Worm (Caenorhabditis elegans) whole organism, young adult: Measurements from ENCODE around the gene T02C12.5.

ENCODE experiments used
- B0336.3 ChIP-seq: fragments of 200-800 bp; sonication (Bioruptor generic); IDR thresholded peaks from 2 replicates; pipeline ENCODE4 v1.3.6; 2022; ENCODE audit warnings: missing genetic modification characterization, missing compliant biosample characterization
- C06A6.2 ChIP-seq: fragments of 200-800 bp; sonication (Bioruptor generic); conservative IDR thresholded peaks from 2 replicates; pipeline ENCODE4 v1.3.6; 2022; ENCODE audit warnings: missing genetic modification characterization, missing compliant biosample characterization
- F23B12.7 ChIP-seq: sonication (generic microtip); optimal IDR thresholded peaks from 2 replicates; lab custom pipeline; 2017; ENCODE audit warnings: missing genetic modification characterization, mild to moderate bottlenecking, missing compliant biosample characterization, antibody characterized with exemption, moderate library complexity; ENCODE audit not compliant: insufficient read depth
- K11D2.4 ChIP-seq: fragments of 200-800 bp; sonication (Bioruptor generic); IDR thresholded peaks from 2 replicates; pipeline ENCODE4 v1.3.6; 2022; ENCODE audit warnings: missing genetic modification reagents, missing genetic modification characterization, missing compliant biosample characterization
- K12H6.12 ChIP-seq: fragments of 200-800 bp; sonication (Bioruptor generic); optimal IDR thresholded peaks from 2 replicates; lab custom pipeline; 2018; ENCODE audit warnings: mild to moderate bottlenecking, missing genetic modification characterization, missing compliant biosample characterization
- Y53F4B.3 ChIP-seq: fragments of 200-800 bp; sonication (Bioruptor generic); IDR thresholded peaks from 2 replicates; pipeline ENCODE4 v1.3.6; 2022; ENCODE audit warnings: missing genetic modification reagents, missing genetic modification characterization, missing compliant biosample characterization
- Y67H2A.10 ChIP-seq: fragments of 200-800 bp; sonication (Bioruptor generic); conservative IDR thresholded peaks from 2 replicates; pipeline ENCODE4 v1.3.6; 2022; ENCODE audit warnings: missing genetic modification reagents, missing genetic modification characterization, missing compliant biosample characterization
- ama-1 ChIP-seq, 3 experiments: fragments of 150-350 bp in 1 of 3; sonication (generic microtip) in 2 of 3; optimal IDR thresholded peaks; 2 replicates each; lab custom pipeline; 2014 to 2018; ENCODE audit warnings: missing biosample characterization in 2 of 3, missing genetic modification characterization in 2 of 3, missing genetic modification reagents in 2 of 3
- atf-7 ChIP-seq: sonication (generic microtip); optimal IDR thresholded peaks from 2 replicates; lab custom pipeline; 2017; ENCODE audit warnings: mild to moderate bottlenecking, missing genetic modification characterization, missing compliant biosample characterization
- bed-1 ChIP-seq: fragments of 200-800 bp; sonication (Bioruptor generic); IDR thresholded peaks from 2 replicates; pipeline ENCODE4 v1.3.6; 2022; ENCODE audit warnings: missing genetic modification reagents, missing genetic modification characterization, missing compliant biosample characterization
- cebp-1 ChIP-seq, 2 experiments: fragments of 200-800 bp in 1 of 2; sonication (Bioruptor generic) in 1 of 2; sonication (generic microtip) in 1 of 2; IDR thresholded peaks in 1 of 2; optimal IDR thresholded peaks in 1 of 2; 2 replicates each; pipeline versions ENCODE4 v1.3.6 to Lab custom; 2017 to 2022; ENCODE audit warnings: missing compliant biosample characterization in 2 of 2, missing genetic modification characterization in 2 of 2, mild to moderate bottlenecking in 1 of 2, missing genetic modification reagents in 1 of 2, moderate library complexity in 1 of 2
- ceh-91 ChIP-seq: fragments of 200-800 bp; sonication (Bioruptor generic); IDR thresholded peaks from 2 replicates; pipeline ENCODE4 v1.3.6; 2022; ENCODE audit warnings: missing genetic modification reagents, missing genetic modification characterization, missing compliant biosample characterization
- chd-7 ChIP-seq: sonication (generic microtip); optimal IDR thresholded peaks from 2 replicates; lab custom pipeline; 2016; ENCODE audit warnings: mild to moderate bottlenecking, missing genetic modification characterization, moderate library complexity, missing compliant biosample characterization
- dox-1 ChIP-seq: fragments of 200-800 bp; sonication (Bioruptor generic); IDR thresholded peaks from 2 replicates; pipeline ENCODE4 v1.3.6; 2022; ENCODE audit warnings: missing genetic modification reagents, missing genetic modification characterization, missing compliant biosample characterization
- dpff-1 ChIP-seq: sonication (generic microtip); optimal IDR thresholded peaks from 2 replicates; lab custom pipeline; 2017; ENCODE audit warnings: mild to moderate bottlenecking, missing genetic modification characterization, missing compliant biosample characterization
- efl-1 ChIP-seq: fragments of 150-350 bp; optimal IDR thresholded peaks from 2 replicates; lab custom pipeline; 2014; ENCODE audit warnings: missing biosample characterization, missing genetic modification reagents, missing genetic modification characterization
- egl-18 ChIP-seq: fragments of 200-800 bp; sonication (Bioruptor generic); IDR thresholded peaks from 2 replicates; pipeline ENCODE4 v1.3.6; 2022; ENCODE audit warnings: missing genetic modification reagents, missing genetic modification characterization, missing compliant biosample characterization
- ekl-4 ChIP-seq: fragments of 200-800 bp; sonication (Bioruptor generic); IDR thresholded peaks from 2 replicates; pipeline ENCODE4 v1.3.6; 2022; ENCODE audit warnings: missing genetic modification reagents, missing genetic modification characterization, missing compliant biosample characterization
- hlh-12 ChIP-seq: sonication (generic microtip); optimal IDR thresholded peaks from 2 replicates; lab custom pipeline; 2016; ENCODE audit warnings: missing genetic modification characterization, missing compliant biosample characterization
- hmg-1.2 ChIP-seq: fragments of 200-800 bp; sonication (Bioruptor generic); IDR thresholded peaks from 2 replicates; pipeline ENCODE4 v1.3.6; 2022; ENCODE audit warnings: missing genetic modification reagents, missing genetic modification characterization, missing compliant biosample characterization
- hrde-1 ChIP-seq: sonication (generic microtip); optimal IDR thresholded peaks from 2 replicates; lab custom pipeline; 2016; ENCODE audit warnings: missing genetic modification characterization, mild to moderate bottlenecking, missing compliant biosample characterization, moderate library complexity, missing genotype, missing genetic modification reagents, borderline replicate concordance
- let-607 ChIP-seq, 2 experiments: fragments of 200-800 bp in 1 of 2; sonication (Bioruptor generic) in 1 of 2; sonication (generic microtip) in 1 of 2; optimal IDR thresholded peaks; 2 replicates each; lab custom pipeline; 2016 to 2018; ENCODE audit warnings: mild to moderate bottlenecking in 2 of 2, missing compliant biosample characterization in 2 of 2, missing genetic modification characterization in 2 of 2, moderate library complexity in 2 of 2, missing genotype in 1 of 2
- lin-26 ChIP-seq: fragments of 200-800 bp; sonication (Bioruptor generic); IDR thresholded peaks from 2 replicates; pipeline ENCODE4 v1.3.6; 2022; ENCODE audit warnings: missing genetic modification reagents, missing genetic modification characterization, missing compliant biosample characterization
- lin-35 ChIP-seq, 3 experiments: fragments of 150-350 bp in 2 of 3; sonication (generic microtip) in 1 of 3; optimal IDR thresholded peaks; 2 replicates each; lab custom pipeline; 2014 to 2018; ENCODE audit warnings: missing biosample characterization in 3 of 3, missing genetic modification characterization in 3 of 3, missing genetic modification reagents in 3 of 3
- lin-40 ChIP-seq: sonication (generic microtip); optimal IDR thresholded peaks from 2 replicates; lab custom pipeline; 2016; ENCODE audit warnings: missing genetic modification characterization, mild to moderate bottlenecking, missing compliant biosample characterization, missing genotype, missing genetic modification reagents
- lin-54 ChIP-seq: fragments of 200-800 bp; sonication (Bioruptor generic); optimal IDR thresholded peaks from 2 replicates; lab custom pipeline; 2018; ENCODE audit warnings: mild to moderate bottlenecking, missing genetic modification characterization, missing compliant biosample characterization
- madf-10 ChIP-seq: sonication (generic microtip); optimal IDR thresholded peaks from 2 replicates; lab custom pipeline; 2016; ENCODE audit warnings: mild to moderate bottlenecking, missing genetic modification characterization, missing compliant biosample characterization
- madf-3 ChIP-seq: fragments of 200-800 bp; sonication (Bioruptor generic); IDR thresholded peaks from 2 replicates; pipeline ENCODE4 v1.3.6; 2022; ENCODE audit warnings: missing genetic modification reagents, missing genetic modification characterization, missing compliant biosample characterization
- madf-6 ChIP-seq: fragments of 200-800 bp; sonication (Bioruptor generic); IDR thresholded peaks from 2 replicates; pipeline ENCODE4 v1.3.6; 2022; ENCODE audit warnings: missing genetic modification reagents, missing genetic modification characterization, missing compliant biosample characterization
- mel-28 ChIP-seq: sonication (generic microtip); optimal IDR thresholded peaks from 2 replicates; lab custom pipeline; 2016; ENCODE audit warnings: borderline replicate concordance, mild to moderate bottlenecking, missing genetic modification characterization, missing compliant biosample characterization
- nfyb-1 ChIP-seq: fragments of 200-800 bp; sonication (Bioruptor generic); IDR thresholded peaks from 2 replicates; pipeline ENCODE4 v1.3.6; 2022; ENCODE audit warnings: missing genetic modification reagents, missing genetic modification characterization, missing compliant biosample characterization
- nhr-120 ChIP-seq: fragments of 200-800 bp; sonication (Bioruptor generic); IDR thresholded peaks from 2 replicates; pipeline ENCODE4 v1.3.6; 2022; ENCODE audit warnings: missing genetic modification characterization, missing compliant biosample characterization
- nhr-179 ChIP-seq: sonication (generic microtip); optimal IDR thresholded peaks from 2 replicates; lab custom pipeline; 2016; ENCODE audit warnings: mild to moderate bottlenecking, missing genetic modification characterization, missing compliant biosample characterization
- nhr-80 ChIP-seq: sonication (generic microtip); optimal IDR thresholded peaks from 2 replicates; lab custom pipeline; 2016; ENCODE audit warnings: missing genetic modification characterization, missing compliant biosample characterization
- pbrm-1 ChIP-seq: fragments of 200-800 bp; sonication (Bioruptor generic); IDR thresholded peaks from 2 replicates; pipeline ENCODE4 v1.3.6; 2022; ENCODE audit warnings: missing genetic modification reagents, missing genetic modification characterization, missing compliant biosample characterization
- repo-1 ChIP-seq: sonication (generic microtip); optimal IDR thresholded peaks from 2 replicates; lab custom pipeline; 2017; ENCODE audit warnings: mild to moderate bottlenecking, missing genetic modification characterization, missing compliant biosample characterization
- snpc-1.3 ChIP-seq: sonication (generic microtip); optimal IDR thresholded peaks from 2 replicates; lab custom pipeline; 2017; ENCODE audit warnings: missing genetic modification characterization, mild to moderate bottlenecking, missing compliant biosample characterization, antibody characterized with exemption, moderate library complexity, missing genotype, missing genetic modification reagents; ENCODE audit not compliant: insufficient read depth
- snpc-4 ChIP-seq, 5 experiments: fragments of 150-350 bp in 1 of 5; sonication (generic microtip) in 4 of 5; optimal IDR thresholded peaks; 2 replicates each; lab custom pipeline; 2014 to 2018; ENCODE audit warnings: missing genetic modification characterization in 5 of 5, missing biosample characterization in 3 of 5, antibody characterized with exemption in 2 of 5, mild to moderate bottlenecking in 2 of 5, missing compliant biosample characterization in 2 of 5, missing genotype in 2 of 5, moderate library complexity in 2 of 5, missing genetic modification reagents in 1 of 5
- somi-1 ChIP-seq: fragments of 200-800 bp; sonication (Bioruptor generic); optimal IDR thresholded peaks from 2 replicates; lab custom pipeline; 2018; ENCODE audit warnings: mild to moderate bottlenecking, missing genetic modification characterization, missing compliant biosample characterization
- tbp1 ChIP-seq: fragments of 200-800 bp; sonication (Bioruptor generic); optimal IDR thresholded peaks from 2 replicates; lab custom pipeline; 2018; ENCODE audit warnings: mild to moderate bottlenecking, missing genetic modification characterization, missing compliant biosample characterization
- zfh-2 ChIP-seq: fragments of 200-800 bp; sonication (Bioruptor generic); conservative IDR thresholded peaks from 2 replicates; pipeline ENCODE4 v1.3.6; 2022; ENCODE audit warnings: missing genetic modification reagents, missing genetic modification characterization, missing compliant biosample characterization
- ztf-18 ChIP-seq: sonication (generic microtip); optimal IDR thresholded peaks from 2 replicates; lab custom pipeline; 2016; ENCODE audit warnings: missing genotype, mild to moderate bottlenecking, missing genetic modification characterization, missing compliant biosample characterization
- ztf-28 ChIP-seq: fragments of 200-800 bp; sonication (Bioruptor generic); IDR thresholded peaks from 2 replicates; pipeline ENCODE4 v1.3.6; 2022; ENCODE audit warnings: missing genetic modification reagents, missing genetic modification characterization, missing compliant biosample characterization
- ztf-6 ChIP-seq: fragments of 200-800 bp; sonication (Bioruptor generic); IDR thresholded peaks from 2 replicates; pipeline ENCODE4 v1.3.6; 2022; ENCODE audit warnings: missing genetic modification reagents, missing genetic modification characterization, missing compliant biosample characterization

T02C12.5 gene

ce11 chrIII:3979980-3980631, 47.9 kb downstream of the T02C12.5 start:
- TF ChIP-seq hlh-12 (tag; lab: Kevin White, UChicago): no peak
- TF ChIP-seq Y53F4B.3 (GFP tag; lab: Robert Waterston, UW): no peak
- TF ChIP-seq F23B12.7 (tag; lab: Kevin White, UChicago): no peak
- no peak for TF ChIP-seq Y67H2A.10
- no peak for TF ChIP-seq nhr-120 (GFP tag; lab: Robert Waterston, UW)
- TF ChIP-seq dpff-1: no peak
- TF ChIP-seq ztf-18 (tag; lab: Kevin White, UChicago): peak; percentile 3
- peak; percentile 63; the same call in 1 of the 2 replicates for TF ChIP-seq nfyb-1 (GFP tag; lab: Robert Waterston, UW)
- peak; percentile 70 for TF ChIP-seq nhr-80 (tag; lab: Kevin White, UChicago)
- peak; percentile 57 for TF ChIP-seq repo-1 (tag; lab: Kevin White, UChicago)
- TF ChIP-seq lin-35 (GFP tag; optimal IDR thresholded peaks at IDR 0.05; lab: Kevin White, UChicago): peak in 1 of 3 experiments; percentile 48
- peak in 1 of 2 experiments; percentile 49 for TF ChIP-seq let-607 (tag; optimal IDR thresholded peaks at IDR 0.05; lab: Kevin White, UChicago)
- peak; percentile 71; the same call in 1 of the 2 replicates for TF ChIP-seq K11D2.4
- peak; percentile 37 for TF ChIP-seq atf-7 (tag; lab: Kevin White, UChicago)
- no peak for TF ChIP-seq snpc-4 (GFP tag; optimal IDR thresholded peaks at IDR 0.05; lab: Kevin White, UChicago)
- TF ChIP-seq snpc-4 (tag; optimal IDR thresholded peaks at IDR 0.05; lab: Kevin White, UChicago): peak in 3 of 4 experiments; percentile 13 to 31 (median 21)
- no peak for TF ChIP-seq ztf-28 (GFP tag; lab: Robert Waterston, UW)
- no peak for TF ChIP-seq ztf-6 (GFP tag; lab: Robert Waterston, UW)
- peak; percentile 27 for TF ChIP-seq tbp1 (GFP tag; lab: Kevin White, UChicago)
- no peak for TF ChIP-seq hrde-1 (tag; lab: Kevin White, UChicago)
- 0 out of 2 replicates have a peak, but pooled peaks have one; percentile 21 for TF ChIP-seq pbrm-1 (GFP tag; lab: Robert Waterston, UW)
- peak; percentile 37 for TF ChIP-seq lin-54 (GFP tag; lab: Kevin White, UChicago)
- peak; percentile 83; the same call in 1 of the 2 replicates for TF ChIP-seq hmg-1.2 (GFP tag; lab: Robert Waterston, UW)
- peak; percentile 25; the same call in 1 of the 2 replicates for TF ChIP-seq cebp-1 (GFP tag; IDR thresholded peaks at IDR 0.05; lab: Robert Waterston, UW)
- TF ChIP-seq cebp-1 (tag; optimal IDR thresholded peaks at IDR 0.05; lab: Kevin White, UChicago): peak; percentile 67
- no peak for TF ChIP-seq egl-18 (GFP tag; lab: Robert Waterston, UW)
- TF ChIP-seq bed-1 (GFP tag; lab: Robert Waterston, UW): no peak
- no peak for TF ChIP-seq snpc-1.3 (tag; lab: Kevin White, UChicago)
- TF ChIP-seq chd-7: peak; percentile 40
- TF ChIP-seq ama-1 (optimal IDR thresholded peaks at IDR 0.05; lab: Kevin White, UChicago): no peak
- TF ChIP-seq ama-1 (GFP tag; optimal IDR thresholded peaks at IDR 0.05; lab: Kevin White, UChicago): no peak
- peak; percentile 5 for TF ChIP-seq efl-1 (GFP tag; lab: Kevin White, UChicago)
- no peak for TF ChIP-seq ceh-91 (GFP tag; lab: Robert Waterston, UW)
- TF ChIP-seq nhr-179 (tag; lab: Kevin White, UChicago): no peak
- peak; percentile 54; the same call in 1 of the 2 replicates for TF ChIP-seq B0336.3 (GFP tag; lab: Robert Waterston, UW)
- peak; percentile 69 for TF ChIP-seq lin-40 (tag; lab: Kevin White, UChicago)
- TF ChIP-seq C06A6.2: 0 out of 2 replicates have a peak, but pooled peaks have one; percentile 47
- peak; percentile 75 for TF ChIP-seq dox-1 (GFP tag; lab: Robert Waterston, UW)
- no peak for TF ChIP-seq ekl-4 (GFP tag; lab: Robert Waterston, UW)
- no peak for TF ChIP-seq mel-28 (tag; lab: Kevin White, UChicago)
- TF ChIP-seq madf-10 (tag; lab: Kevin White, UChicago): peak; percentile 36
- no peak for TF ChIP-seq madf-3 (GFP tag; lab: Robert Waterston, UW)
- TF ChIP-seq madf-6 (GFP tag; lab: Robert Waterston, UW): 0 out of 2 replicates have a peak, but pooled peaks have one; percentile 24
- peak; percentile 3 for TF ChIP-seq somi-1 (GFP tag; lab: Kevin White, UChicago)
- TF ChIP-seq lin-26 (GFP tag; lab: Robert Waterston, UW): 0 out of 2 replicates have a peak, but pooled peaks have one; percentile 19
- TF ChIP-seq K12H6.12 (tag; lab: Kevin White, UChicago): peak; percentile 69
- peak; percentile 88 for TF ChIP-seq zfh-2 (GFP tag; lab: Robert Waterston, UW)
